Fruit fly (Drosophila melanogaster): ENCODE measurements around the gene ca.

Gene ca

DNA sequence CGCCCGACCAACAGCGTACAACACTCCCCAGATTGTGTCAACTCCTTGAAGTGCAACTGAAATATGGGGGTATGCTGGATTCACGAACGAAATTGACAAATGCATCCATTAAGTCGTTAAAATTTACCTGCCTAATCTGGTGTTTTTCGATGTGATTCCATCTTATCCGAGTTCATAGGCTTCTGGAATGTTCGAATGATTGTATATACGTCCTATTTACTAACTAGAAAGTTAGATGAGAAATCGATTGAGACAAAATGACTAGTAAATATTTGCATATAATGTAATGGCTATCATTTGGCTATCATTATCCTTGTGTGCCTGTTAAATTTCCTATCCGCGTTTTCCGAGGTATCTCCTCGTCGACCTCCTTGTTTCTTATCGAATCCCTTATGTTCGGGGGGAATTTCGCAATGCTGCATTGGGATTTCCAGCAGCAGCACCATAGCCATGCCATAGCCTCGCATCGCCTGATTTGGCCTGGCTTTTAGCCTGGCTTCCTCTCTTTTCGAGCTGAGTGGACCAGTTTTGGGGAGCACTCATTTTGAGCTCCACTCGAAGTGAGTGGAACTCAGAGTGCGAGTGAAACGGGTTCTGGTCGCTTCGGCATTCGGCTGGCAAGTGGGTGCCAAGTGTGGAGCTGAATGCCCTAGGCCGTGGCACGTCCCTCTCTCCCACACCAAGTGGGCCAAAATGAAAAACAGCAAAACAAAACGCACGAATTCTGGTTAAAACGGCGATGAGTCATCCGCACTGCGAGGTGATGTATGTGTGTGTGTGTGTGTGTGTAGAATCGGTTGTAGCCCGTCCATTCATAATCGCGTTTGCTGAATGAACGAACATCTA, 28.2 kb upstream of the ca start:
- TF ChIP-seq ttk (optimal IDR thresholded peaks at IDR 0.05) (no peak), Sin3A (optimal IDR thresholded peaks at IDR 0.05) (no peak), psq (optimal IDR thresholded peaks at IDR 0.05) (no peak), Myc (optimal IDR thresholded peaks at IDR 0.05) (no peak), insv (optimal IDR thresholded peaks at IDR 0.05) (no peak), h (optimal IDR thresholded peaks at IDR 0.05) (no peak)

DNA sequence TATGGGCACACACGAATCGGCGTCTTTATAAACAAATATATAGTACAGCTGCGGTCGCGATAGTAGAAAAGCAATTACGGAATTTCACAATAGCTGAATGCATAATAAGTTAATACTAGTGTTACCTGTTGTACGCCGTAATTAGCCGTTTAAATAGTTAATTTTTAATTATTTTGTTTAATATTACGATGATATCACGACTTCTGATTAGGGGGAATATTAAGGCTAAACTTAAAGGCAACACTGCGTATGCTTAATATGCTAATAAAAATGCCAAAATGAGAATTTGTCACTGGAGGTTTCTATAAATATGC, 27.7 kb upstream of the ca start:
- no peak for TF ChIP-seq insv (optimal IDR thresholded peaks at IDR 0.05)
- no peak for TF ChIP-seq Sin3A (optimal IDR thresholded peaks at IDR 0.05)
- TF ChIP-seq h (optimal IDR thresholded peaks at IDR 0.05) = no peak
- no peak for TF ChIP-seq psq (optimal IDR thresholded peaks at IDR 0.05)
- no peak for TF ChIP-seq ttk (optimal IDR thresholded peaks at IDR 0.05)
- no peak for TF ChIP-seq Myc (optimal IDR thresholded peaks at IDR 0.05)

DNA sequence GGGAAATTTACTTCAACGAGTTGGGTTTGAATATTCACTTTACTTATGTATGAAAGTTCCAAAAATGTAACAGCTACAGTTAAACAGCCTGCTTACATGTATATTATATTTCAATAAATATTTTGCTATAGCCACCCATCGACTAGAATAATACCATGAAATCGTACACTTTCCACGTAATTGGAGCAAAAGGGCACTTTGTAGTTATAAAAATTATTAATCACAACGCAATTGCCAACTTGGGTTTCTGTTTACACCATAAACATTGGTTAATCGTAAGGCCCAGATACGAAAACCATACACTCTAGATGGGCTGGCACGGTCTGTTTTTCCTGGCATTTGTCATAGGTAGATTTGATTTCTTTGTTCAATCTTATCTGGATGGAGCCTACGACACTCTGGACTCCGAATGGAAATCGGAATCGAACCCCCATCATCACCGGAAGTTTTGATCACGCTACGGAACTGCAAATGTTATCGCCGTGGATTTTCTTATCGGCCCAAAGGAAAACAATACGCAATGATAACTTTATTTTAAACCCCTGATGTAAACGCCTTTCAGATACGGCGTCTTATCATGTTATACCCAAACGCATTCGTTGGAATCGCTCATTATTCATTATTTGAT, 26.1 kb upstream of the ca start, which contains the start of gene fig:
TSS of gene fig (minus strand) at position 51 of the 628 bp plus-strand sequence.
- TF ChIP-seq Myc (optimal IDR thresholded peaks at IDR 0.05) = no peak
- no peak for TF ChIP-seq Sin3A (optimal IDR thresholded peaks at IDR 0.05)
- no peak for TF ChIP-seq psq (optimal IDR thresholded peaks at IDR 0.05)
- TF ChIP-seq h (optimal IDR thresholded peaks at IDR 0.05) = no peak
- TF ChIP-seq insv (optimal IDR thresholded peaks at IDR 0.05) = no peak
- TF ChIP-seq ttk (optimal IDR thresholded peaks at IDR 0.05) = no peak

DNA sequence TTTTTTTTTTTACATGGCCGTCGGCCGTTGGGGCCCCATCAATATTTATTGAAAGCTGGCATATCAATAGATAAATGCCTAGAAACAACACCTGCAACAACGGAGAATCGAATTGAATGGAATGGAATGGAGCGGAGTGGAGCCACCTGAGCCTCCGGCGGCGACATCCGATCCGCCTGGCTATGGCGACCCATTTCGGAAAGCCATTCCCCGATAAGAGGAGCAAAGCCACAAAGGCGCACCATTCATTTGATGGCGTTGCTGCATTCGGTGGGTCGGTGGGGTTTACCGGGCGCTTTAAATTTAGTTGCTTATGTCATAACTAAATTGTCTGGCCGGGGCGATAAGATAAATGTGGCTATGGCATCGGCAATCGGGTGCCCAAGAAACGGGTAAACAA, 24.7 kb upstream of the ca start:
- no peak for TF ChIP-seq psq (optimal IDR thresholded peaks at IDR 0.05)
- TF ChIP-seq Sin3A (optimal IDR thresholded peaks at IDR 0.05) = no peak
- TF ChIP-seq Myc (optimal IDR thresholded peaks at IDR 0.05) = no peak
- no peak for TF ChIP-seq ttk (optimal IDR thresholded peaks at IDR 0.05)
- no peak for TF ChIP-seq insv (optimal IDR thresholded peaks at IDR 0.05)
- no peak for TF ChIP-seq h (optimal IDR thresholded peaks at IDR 0.05)

DNA sequence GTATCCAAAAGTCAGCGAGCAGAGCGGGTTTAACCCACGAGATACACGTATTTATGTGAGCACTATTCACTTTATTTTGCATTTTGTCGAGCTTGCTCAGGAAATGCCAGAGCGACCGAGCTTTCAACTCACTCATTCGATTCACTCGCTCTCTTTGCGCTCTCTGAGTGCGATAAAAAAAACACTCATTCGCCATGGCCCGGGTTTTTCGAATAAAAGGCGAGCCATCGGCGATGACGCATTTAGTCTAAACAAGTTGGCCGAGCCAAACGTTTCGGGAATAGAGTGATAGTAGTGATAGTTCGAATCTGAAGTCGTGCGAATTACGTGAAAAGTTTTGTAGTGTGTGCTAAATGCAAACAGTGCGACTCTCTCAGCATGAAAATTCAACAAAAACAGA, 24.2 kb upstream of the ca start:
- TF ChIP-seq Sin3A (optimal IDR thresholded peaks at IDR 0.05) (no peak), psq (optimal IDR thresholded peaks at IDR 0.05) (no peak), Myc (optimal IDR thresholded peaks at IDR 0.05) (no peak), h (optimal IDR thresholded peaks at IDR 0.05) (no peak), insv (optimal IDR thresholded peaks at IDR 0.05) (no peak), ttk (optimal IDR thresholded peaks at IDR 0.05) (no peak)

DNA sequence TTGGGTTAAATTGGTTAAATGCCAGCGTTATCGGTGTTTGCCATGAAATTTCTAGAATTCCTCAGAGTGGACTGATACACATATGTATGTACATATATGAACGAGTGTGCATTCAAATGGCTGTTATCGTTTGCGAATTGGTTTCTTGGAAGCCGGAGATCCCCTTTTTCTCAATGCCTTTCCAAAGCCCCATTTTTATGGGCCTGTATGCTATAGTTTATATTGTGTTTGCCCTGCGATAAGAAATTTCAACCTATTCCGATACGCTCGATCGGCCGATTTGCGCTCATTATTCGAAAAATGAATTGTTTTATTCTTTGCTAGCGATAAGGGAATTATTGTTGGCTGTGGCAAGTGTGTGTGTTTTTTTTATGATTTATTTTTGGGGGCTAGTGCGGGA, 23.4 kb upstream of the ca start:
- no peak for TF ChIP-seq insv (optimal IDR thresholded peaks at IDR 0.05)
- no peak for TF ChIP-seq Sin3A (optimal IDR thresholded peaks at IDR 0.05)
- no peak for TF ChIP-seq psq (optimal IDR thresholded peaks at IDR 0.05)
- TF ChIP-seq ttk (optimal IDR thresholded peaks at IDR 0.05) = no peak
- TF ChIP-seq h (optimal IDR thresholded peaks at IDR 0.05) = no peak
- no peak for TF ChIP-seq Myc (optimal IDR thresholded peaks at IDR 0.05)

DNA sequence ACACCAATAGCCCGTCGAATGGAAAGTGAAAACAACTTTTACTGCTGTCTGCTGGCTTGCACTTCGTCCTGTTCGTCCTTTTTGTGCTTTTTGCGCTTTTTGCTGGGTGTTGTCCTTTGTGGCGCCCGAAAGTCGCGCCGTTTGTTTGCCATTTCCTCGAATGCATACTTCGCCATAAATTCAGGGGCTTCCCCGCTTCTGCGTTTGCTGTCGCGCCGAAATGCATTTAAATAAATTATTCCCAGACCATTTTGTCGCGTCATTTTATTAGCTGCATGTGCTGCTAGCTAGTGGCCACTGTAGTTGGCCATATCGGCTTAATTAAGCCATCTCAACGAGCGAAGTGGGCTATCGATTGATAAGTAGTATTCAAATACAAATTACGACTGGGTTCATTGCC, 21.4 kb upstream of the ca start:
- TF ChIP-seq insv (optimal IDR thresholded peaks at IDR 0.05) = no peak
- no peak for TF ChIP-seq psq (optimal IDR thresholded peaks at IDR 0.05)
- TF ChIP-seq Sin3A (optimal IDR thresholded peaks at IDR 0.05) = no peak
- TF ChIP-seq ttk (optimal IDR thresholded peaks at IDR 0.05) = no peak
- TF ChIP-seq h (optimal IDR thresholded peaks at IDR 0.05) = no peak
- TF ChIP-seq Myc (optimal IDR thresholded peaks at IDR 0.05) = no peak

DNA sequence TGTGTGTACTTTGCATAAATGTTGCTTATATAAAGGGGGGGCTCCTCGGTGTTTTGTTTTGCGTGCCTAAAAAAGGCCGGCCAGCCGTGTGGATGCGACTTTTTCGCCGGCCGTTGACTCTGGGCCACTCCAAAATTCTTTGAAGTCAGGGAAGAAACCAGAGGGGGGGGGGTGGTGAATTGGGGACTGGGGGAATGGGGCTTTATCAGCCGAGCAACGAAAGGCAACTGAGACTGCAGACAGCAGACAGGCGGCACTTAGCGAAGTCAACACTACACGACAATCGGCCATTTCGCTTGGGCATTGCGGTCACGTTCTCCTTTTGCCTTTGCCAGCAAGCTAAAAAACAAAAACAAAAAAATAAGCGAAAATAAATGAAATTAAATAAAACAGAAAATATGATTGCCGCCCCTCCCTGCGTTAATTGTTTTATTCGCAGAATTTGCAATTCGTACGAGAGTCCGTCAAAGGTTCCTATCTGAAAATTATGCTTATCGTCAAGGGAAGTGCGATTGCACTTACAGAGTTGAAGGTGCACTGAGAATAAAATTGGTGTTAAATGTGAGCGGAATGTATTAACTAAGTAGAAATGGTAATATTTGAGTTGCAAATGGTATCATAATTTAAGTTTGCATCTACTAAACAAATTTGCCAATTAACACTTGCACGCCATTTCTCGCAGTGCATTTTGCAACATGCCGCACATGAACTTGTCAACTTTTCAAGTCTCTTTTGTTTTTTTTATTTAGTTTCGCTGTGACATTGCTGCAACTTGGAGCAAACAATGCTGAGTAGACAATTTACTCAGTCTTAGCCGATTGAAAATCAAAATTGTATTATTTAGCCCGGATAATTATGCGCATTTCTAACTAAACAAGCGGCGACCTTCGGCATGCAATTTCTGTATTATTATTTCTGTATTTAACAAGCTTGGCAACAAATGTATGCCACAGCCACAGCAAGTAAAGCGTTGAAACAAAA, 20.3 kb upstream of the ca start:
- TF ChIP-seq insv (optimal IDR thresholded peaks at IDR 0.05) = no peak
- no peak for TF ChIP-seq psq (optimal IDR thresholded peaks at IDR 0.05)
- TF ChIP-seq Myc (optimal IDR thresholded peaks at IDR 0.05) = no peak
- TF ChIP-seq ttk (optimal IDR thresholded peaks at IDR 0.05) = no peak
- TF ChIP-seq h (optimal IDR thresholded peaks at IDR 0.05) = no peak
- TF ChIP-seq Sin3A (optimal IDR thresholded peaks at IDR 0.05) = no peak

DNA sequence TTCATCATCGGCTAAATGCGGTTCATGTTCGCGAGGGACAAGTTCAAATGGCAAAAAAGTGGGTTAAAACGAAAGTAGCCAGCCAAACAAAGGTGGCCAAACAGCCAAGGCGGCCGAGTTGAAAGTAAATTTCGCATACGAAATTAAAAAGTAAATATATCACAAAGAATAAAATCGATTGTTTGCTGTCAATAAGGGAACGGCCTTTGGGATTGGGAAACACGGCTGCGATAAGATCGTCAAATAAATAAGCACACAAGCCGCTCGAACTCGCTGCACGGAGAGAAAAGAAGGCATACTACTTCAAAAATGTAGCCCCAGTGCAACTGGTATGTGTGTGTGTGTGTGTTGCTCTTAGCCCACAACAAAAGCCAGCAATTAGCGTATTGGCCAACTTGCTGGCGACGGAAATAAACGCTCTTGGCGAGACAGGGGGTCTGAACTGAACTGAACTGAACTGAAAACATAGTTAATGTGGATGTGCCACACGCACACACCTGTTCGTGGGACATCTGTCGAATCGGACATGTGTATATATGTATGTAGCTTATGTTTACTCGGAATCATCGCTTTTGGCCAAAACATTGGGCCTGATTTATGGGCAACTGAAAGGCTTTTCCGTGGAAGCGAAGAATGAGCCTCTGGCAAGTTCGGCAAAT, 18.6 kb upstream of the ca start:
- TF ChIP-seq Myc (optimal IDR thresholded peaks at IDR 0.05) (no peak), Sin3A (optimal IDR thresholded peaks at IDR 0.05) (no peak), ttk (optimal IDR thresholded peaks at IDR 0.05) (no peak), psq (optimal IDR thresholded peaks at IDR 0.05) (no peak), insv (optimal IDR thresholded peaks at IDR 0.05) (no peak), h (optimal IDR thresholded peaks at IDR 0.05) (no peak)

DNA sequence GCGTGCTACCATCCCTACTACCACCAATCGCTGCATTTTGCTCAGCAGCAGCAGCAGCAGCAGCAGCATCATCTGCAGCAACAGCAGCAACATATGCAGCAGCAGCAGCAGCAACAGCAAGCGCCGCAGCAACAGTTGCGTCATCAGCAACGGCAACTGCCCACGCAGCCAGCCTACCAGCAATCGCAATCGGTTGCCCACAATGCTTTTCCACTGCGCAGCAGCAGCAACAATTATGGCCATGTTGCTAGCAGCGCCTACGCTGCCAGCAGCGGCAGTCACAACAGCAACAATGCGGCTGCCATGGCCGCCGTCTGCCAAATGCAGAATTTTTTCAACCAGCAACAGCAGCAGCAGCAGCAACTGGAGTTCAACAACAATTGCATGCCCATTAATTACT, 16.4 kb upstream of the ca start:
- TF ChIP-seq insv (optimal IDR thresholded peaks at IDR 0.05) = no peak
- TF ChIP-seq h (optimal IDR thresholded peaks at IDR 0.05) = no peak
- no peak for TF ChIP-seq psq (optimal IDR thresholded peaks at IDR 0.05)
- no peak for TF ChIP-seq ttk (optimal IDR thresholded peaks at IDR 0.05)

DNA sequence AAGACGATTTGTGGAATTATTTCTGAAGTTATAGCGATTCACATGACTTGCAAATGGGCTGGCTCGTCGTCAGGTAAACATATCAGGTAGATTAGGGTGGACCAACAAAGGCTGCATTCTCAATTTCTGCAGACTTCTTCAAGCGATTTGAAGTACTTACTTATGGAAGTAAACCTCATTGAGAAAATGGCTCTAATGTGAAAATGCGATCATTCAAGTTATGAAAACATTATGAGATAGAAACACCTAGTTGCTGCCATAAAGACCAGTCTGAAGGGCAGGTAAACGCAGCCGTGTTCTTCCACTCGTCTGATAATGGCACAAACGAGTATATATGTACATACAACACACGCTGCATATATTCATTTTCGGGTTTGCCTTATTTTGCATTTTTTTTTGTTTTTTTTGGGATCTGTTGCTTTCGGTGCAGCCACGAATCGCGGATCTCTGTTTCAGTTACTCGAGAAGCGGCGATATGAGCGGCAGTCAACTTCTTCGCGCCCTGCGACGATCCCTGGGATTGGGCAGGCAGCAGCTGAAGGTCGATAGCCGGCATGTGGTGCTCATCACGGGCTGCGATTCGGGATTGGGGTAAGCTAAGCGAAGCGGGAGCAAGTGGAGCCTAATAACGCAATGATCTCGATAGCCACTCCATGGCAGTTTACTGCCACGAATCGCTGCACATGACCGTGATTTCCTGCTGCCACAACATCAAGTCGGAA, 12.3 kb upstream of the ca start, which contains the start of gene sro:
TSS of gene sro (plus strand) at position 437 of the 722 bp plus-strand sequence.
- no peak for TF ChIP-seq Sin3A (optimal IDR thresholded peaks at IDR 0.05)
- TF ChIP-seq psq (optimal IDR thresholded peaks at IDR 0.05) = no peak
- no peak for TF ChIP-seq h (optimal IDR thresholded peaks at IDR 0.05)
- no peak for TF ChIP-seq ttk (optimal IDR thresholded peaks at IDR 0.05)
- no peak for TF ChIP-seq Myc (optimal IDR thresholded peaks at IDR 0.05)
- TF ChIP-seq insv (optimal IDR thresholded peaks at IDR 0.05) = no peak

Measured in Kc167 (cell line).